Worm (Caenorhabditis elegans) whole organism, mixed stage, embryonic: ENCODE results near the gene jmjd-5.
"Not testable (repeated sequence)": the region's sequence is repeated elsewhere in the genome, so short reads cannot be mapped to it uniquely, and the experiment has no call there.

Experiments
- bed-3 ChIP-seq: fragments of 200-800 bp; sonication (Bioruptor generic); optimal IDR thresholded peaks from 3 replicates; lab custom pipeline; 2018; ENCODE audit warnings: mild to moderate bottlenecking, missing genetic modification characterization, moderate library complexity, missing compliant biosample characterization
- ceh-83 ChIP-seq: fragments of 200-800 bp; sonication (Bioruptor generic); optimal IDR thresholded peaks from 2 replicates; lab custom pipeline; 2018; ENCODE audit warnings: mild to moderate bottlenecking, missing genetic modification characterization, missing compliant biosample characterization
- ces-1 ChIP-seq: fragments of 150-350 bp; optimal IDR thresholded peaks from 2 replicates; lab custom pipeline; 2014; ENCODE audit warnings: missing biosample characterization, missing genetic modification reagents, missing genetic modification characterization
- drap-1 ChIP-seq: fragments of 200-800 bp; sonication (Bioruptor generic); optimal IDR thresholded peaks from 3 replicates; lab custom pipeline; 2018; ENCODE audit warnings: mild to moderate bottlenecking, missing genetic modification characterization, missing compliant biosample characterization
- elt-1 ChIP-seq: sonication (generic microtip); optimal IDR thresholded peaks from 2 replicates; lab custom pipeline; 2017; ENCODE audit warnings: missing genetic modification characterization, mild to moderate bottlenecking, missing compliant biosample characterization, antibody characterized with exemption, moderate library complexity, borderline replicate concordance; ENCODE audit not compliant: insufficient read depth
- flh-1 ChIP-seq: fragments of 200-800 bp; sonication (Bioruptor generic); optimal IDR thresholded peaks from 2 replicates; lab custom pipeline; 2018; ENCODE audit warnings: mild to moderate bottlenecking, missing genetic modification characterization, moderate library complexity, missing compliant biosample characterization
- hlh-1 ChIP-seq: fragments of 150-350 bp; optimal IDR thresholded peaks from 2 replicates; lab custom pipeline; 2014; ENCODE audit warnings: missing biosample characterization, missing genetic modification reagents, missing genetic modification characterization
- lin-13 ChIP-seq: fragments of 150-350 bp; optimal IDR thresholded peaks from 2 replicates; lab custom pipeline; 2014; ENCODE audit warnings: missing biosample characterization, missing genetic modification characterization
- lin-32 ChIP-seq: fragments of 200-800 bp; sonication (Bioruptor generic); optimal IDR thresholded peaks from 2 replicates; lab custom pipeline; 2018; ENCODE audit warnings: mild to moderate bottlenecking, missing genetic modification characterization, missing compliant biosample characterization
- mab-5 ChIP-seq: fragments of 150-350 bp; optimal IDR thresholded peaks from 2 replicates; lab custom pipeline; 2014; ENCODE audit warnings: missing biosample characterization, missing genetic modification characterization
- mep-1 ChIP-seq: fragments of 150-350 bp; optimal IDR thresholded peaks from 2 replicates; lab custom pipeline; 2017; ENCODE audit warnings: missing biosample characterization, missing genetic modification reagents, missing genetic modification characterization, inconsistent platforms
- nhr-2 ChIP-seq: fragments of 150-350 bp; optimal IDR thresholded peaks from 2 replicates; lab custom pipeline; 2014; ENCODE audit warnings: missing biosample characterization, missing genetic modification characterization
- nhr-28 ChIP-seq: fragments of 150-350 bp; optimal IDR thresholded peaks from 2 replicates; lab custom pipeline; 2014; ENCODE audit warnings: missing biosample characterization, missing genetic modification characterization
- nhr-76 ChIP-seq: sonication (generic microtip); optimal IDR thresholded peaks from 2 replicates; lab custom pipeline; 2017; ENCODE audit warnings: missing biosample characterization, missing genetic modification characterization
- pha-4 ChIP-seq: fragments of 150-350 bp; optimal IDR thresholded peaks from 2 replicates; lab custom pipeline; 2018; ENCODE audit warnings: missing biosample characterization, missing genetic modification reagents, missing genetic modification characterization
- snpc-4 ChIP-seq: fragments of 150-350 bp; optimal IDR thresholded peaks from 2 replicates; lab custom pipeline; 2014; ENCODE audit warnings: missing biosample characterization, missing genetic modification characterization
- sptf-1 ChIP-seq: sonication (generic microtip); optimal IDR thresholded peaks from 2 replicates; lab custom pipeline; 2017; ENCODE audit warnings: mild to moderate bottlenecking, missing genetic modification characterization, moderate library complexity, missing compliant biosample characterization
- tbx-8 ChIP-seq: fragments of 200-800 bp; sonication (Bioruptor generic); optimal IDR thresholded peaks from 2 replicates; lab custom pipeline; 2018; ENCODE audit warnings: mild to moderate bottlenecking, missing genetic modification characterization, moderate library complexity, missing compliant biosample characterization
- unc-120 ChIP-seq: sonication (generic microtip); optimal IDR thresholded peaks from 2 replicates; lab custom pipeline; 2017; ENCODE audit warnings: missing genetic modification characterization, missing compliant biosample characterization; ENCODE audit not compliant: poor library complexity, severe bottlenecking
- unc-39 ChIP-seq: fragments of 150-350 bp; optimal IDR thresholded peaks from 2 replicates; lab custom pipeline; 2014; ENCODE audit warnings: missing biosample characterization, missing genetic modification characterization
- unc-62 ChIP-seq: fragments of 150-350 bp; optimal IDR thresholded peaks from 2 replicates; lab custom pipeline; 2014; ENCODE audit warnings: missing biosample characterization, missing genetic modification reagents, missing genetic modification characterization
- zip-8 ChIP-seq: fragments of 150-350 bp; optimal IDR thresholded peaks from 2 replicates; lab custom pipeline; 2014; ENCODE audit warnings: missing biosample characterization, missing genetic modification characterization
- ztf-11 ChIP-seq: fragments of 150-350 bp; optimal IDR thresholded peaks from 2 replicates; lab custom pipeline; 2014; ENCODE audit warnings: missing biosample characterization, missing genetic modification characterization

jmjd-5 gene

DNA sequence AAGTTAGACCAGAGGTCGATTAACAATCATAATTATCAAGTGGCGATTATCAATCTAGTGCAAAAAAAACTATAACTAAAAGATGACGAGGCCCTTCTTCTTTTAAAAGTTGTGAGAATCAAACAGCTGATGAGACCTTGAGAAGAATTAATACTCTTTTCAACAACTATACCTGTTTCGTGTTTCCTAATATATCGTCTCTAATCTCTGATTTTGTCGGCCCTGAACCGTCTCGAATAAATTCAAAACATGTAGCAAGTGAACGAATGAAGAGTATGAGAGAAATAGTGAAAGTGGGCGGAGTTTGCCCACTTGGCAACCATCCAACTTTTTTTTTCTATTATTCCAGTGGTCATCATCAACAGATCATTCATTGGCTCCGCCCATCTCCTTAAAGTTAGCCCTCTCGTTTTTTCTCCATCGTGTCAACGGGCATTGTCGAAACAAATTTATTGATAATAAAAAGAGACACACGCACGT is 39.7 kb upstream of the jmjd-5 start, which contains the start of gene Y42A5A.1:
Gene Y42A5A.1 (plus strand): TSS at position 430 of the 480 bp plus-strand sequence.
- no peak for TF ChIP-seq pha-4 (tag; lab: Kevin White, UChicago)
- TF ChIP-seq nhr-2 (tag; lab: Kevin White, UChicago) = no peak
- no peak for TF ChIP-seq unc-62 (GFP tag; lab: Kevin White, UChicago)
- no peak for TF ChIP-seq drap-1 (GFP tag; lab: Kevin White, UChicago)
- no peak for TF ChIP-seq nhr-76
- TF ChIP-seq unc-39 (tag; lab: Kevin White, UChicago) = no peak
- no peak for TF ChIP-seq hlh-1 (tag; lab: Kevin White, UChicago)
- TF ChIP-seq lin-13 = no peak
- TF ChIP-seq snpc-4 (tag; lab: Kevin White, UChicago) = no peak
- TF ChIP-seq ces-1 = no peak
- TF ChIP-seq, all 35 proteins: peak for 0

DNA sequence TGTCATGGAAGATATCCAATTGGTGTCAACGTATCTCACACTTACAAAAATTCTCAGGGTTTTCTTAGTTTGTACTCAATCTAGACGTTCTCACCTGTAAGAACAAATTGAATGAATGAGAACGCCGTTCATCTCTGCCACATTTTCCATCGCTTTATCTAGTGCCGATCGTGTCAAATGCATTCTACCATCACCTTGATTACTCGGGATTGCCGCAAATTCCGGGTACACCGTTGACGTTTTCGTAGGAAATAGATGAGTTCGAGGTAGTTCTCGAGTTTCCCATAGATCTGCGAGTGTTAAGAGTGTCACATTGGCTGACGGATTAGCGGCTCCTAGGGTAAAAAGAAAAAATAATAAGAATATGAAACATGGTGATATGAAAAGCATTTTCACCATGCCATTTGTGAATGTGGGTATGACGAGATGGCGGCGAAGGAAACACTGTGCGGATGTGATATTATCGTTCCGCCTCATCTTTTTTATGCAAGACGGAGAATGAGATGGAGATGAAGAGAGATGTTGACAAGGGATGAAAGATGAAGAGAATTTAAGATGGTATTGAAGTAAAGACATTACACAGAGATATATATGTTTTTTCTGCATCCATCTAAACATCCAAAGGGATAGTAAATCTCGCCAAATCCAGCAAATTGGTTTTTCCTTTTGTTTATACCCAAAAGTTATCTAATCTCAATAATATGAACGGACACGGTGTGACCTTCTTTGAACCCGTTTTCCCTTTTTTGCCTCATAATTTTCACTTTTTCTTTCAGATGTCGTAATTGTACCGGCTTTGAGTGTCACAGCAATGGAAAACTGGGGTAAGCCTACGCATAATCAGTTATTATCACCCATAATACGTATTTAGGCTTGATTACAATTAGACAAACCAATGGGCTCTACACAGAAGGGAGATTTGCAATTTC is 33.9 kb upstream of the jmjd-5 start, which contains the start of gene lact-8:
Gene lact-8 (minus strand): TSS at position 445 of the 929 bp plus-strand sequence.
- TF ChIP-seq lin-32 (GFP tag; lab: Kevin White, UChicago) (no peak), tbx-8 (GFP tag; lab: Kevin White, UChicago) (no peak), elt-1 (peak; percentile 90)
- TF ChIP-seq, all 35 proteins: peak for 1

DNA sequence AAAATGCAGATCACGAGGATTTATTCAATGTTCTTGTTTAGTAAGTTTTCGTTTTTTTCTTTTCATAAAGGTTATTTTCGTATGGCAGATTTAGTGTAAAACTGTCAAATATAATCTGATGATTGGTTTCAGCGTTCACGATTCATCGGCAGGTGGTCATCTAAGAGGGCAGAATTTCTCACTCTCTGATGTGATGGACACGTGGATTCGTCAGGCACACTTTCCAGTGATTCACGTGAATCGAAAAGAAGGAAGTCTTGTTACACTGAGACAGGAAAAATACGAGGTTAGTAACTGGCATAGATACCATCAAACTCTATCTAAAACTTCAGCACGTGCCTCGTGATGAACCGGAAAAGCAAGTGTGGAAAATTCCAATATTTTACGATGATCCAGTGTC is 32.6 kb upstream of the jmjd-5 start:
- no peak for TF ChIP-seq unc-62 (GFP tag; lab: Kevin White, UChicago)
- TF ChIP-seq mep-1 (tag; lab: Kevin White, UChicago) = no peak
- TF ChIP-seq ces-1 = no peak

DNA sequence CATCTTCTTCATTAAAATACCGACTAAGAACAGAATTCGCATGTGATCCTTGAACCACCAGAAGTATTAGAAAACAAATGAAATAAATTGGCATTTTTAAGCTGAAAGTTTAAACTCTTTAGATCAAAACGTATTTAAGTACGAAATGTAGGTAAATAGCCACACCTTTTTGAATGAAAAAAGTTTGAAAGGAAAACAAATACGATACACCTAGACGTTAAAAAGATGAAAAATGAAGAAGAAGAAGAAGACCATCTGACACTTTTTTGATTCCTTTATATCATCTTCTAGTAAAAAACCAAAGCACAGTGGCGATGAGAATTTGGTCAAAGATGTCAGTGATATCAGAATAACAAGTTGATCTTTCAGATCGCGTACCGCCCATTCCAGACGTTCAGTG is 31.4 kb upstream of the jmjd-5 start, which contains the start of gene Y42A5A.3:
Gene Y42A5A.3 (minus strand): TSS at position 101 of the 400 bp plus-strand sequence.
- TF ChIP-seq bed-3 (GFP tag; lab: Kevin White, UChicago) (no peak), tbx-8 (GFP tag; lab: Kevin White, UChicago) (no peak), sptf-1 (no peak), zip-8 (tag; lab: Kevin White, UChicago) (no peak), pha-4 (tag; lab: Kevin White, UChicago) (no peak), lin-32 (GFP tag; lab: Kevin White, UChicago) (no peak), mab-5 (no peak), lin-13 (no peak), unc-120 (no peak), mep-1 (tag; lab: Kevin White, UChicago) (no peak), unc-62 (GFP tag; lab: Kevin White, UChicago) (no peak), drap-1 (GFP tag; lab: Kevin White, UChicago) (no peak), nhr-76 (no peak), nhr-28 (tag; lab: Kevin White, UChicago) (no peak), ces-1 (no peak)

DNA sequence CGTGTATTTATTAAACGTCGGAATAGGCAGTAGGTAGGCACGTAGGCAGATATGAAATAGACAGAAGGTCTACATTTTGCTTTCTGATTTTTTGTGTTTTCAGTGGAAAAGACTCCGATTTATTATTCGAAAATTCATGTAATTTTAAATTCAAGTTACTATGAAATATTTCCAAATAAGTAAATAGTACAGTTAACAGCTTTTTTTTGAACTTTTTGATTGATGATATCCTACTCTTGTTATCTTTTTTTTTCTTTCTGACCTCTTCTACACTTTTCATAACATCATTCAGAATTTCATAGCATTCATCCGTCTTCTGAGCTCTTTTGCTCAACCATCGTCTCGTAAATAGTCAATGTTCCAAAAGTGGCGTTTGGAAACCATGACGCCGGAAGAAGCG is 28.7 kb upstream of the jmjd-5 start, which contains the start of gene cdkl-1:
Gene cdkl-1 (plus strand): TSS at position 301 of the 400 bp plus-strand sequence.
- TF ChIP-seq flh-1 (GFP tag; lab: Kevin White, UChicago) (no peak), unc-39 (tag; lab: Kevin White, UChicago) (no peak), unc-62 (GFP tag; lab: Kevin White, UChicago) (no peak), elt-1 (no peak), ztf-11 (tag; lab: Kevin White, UChicago) (no peak)

DNA sequence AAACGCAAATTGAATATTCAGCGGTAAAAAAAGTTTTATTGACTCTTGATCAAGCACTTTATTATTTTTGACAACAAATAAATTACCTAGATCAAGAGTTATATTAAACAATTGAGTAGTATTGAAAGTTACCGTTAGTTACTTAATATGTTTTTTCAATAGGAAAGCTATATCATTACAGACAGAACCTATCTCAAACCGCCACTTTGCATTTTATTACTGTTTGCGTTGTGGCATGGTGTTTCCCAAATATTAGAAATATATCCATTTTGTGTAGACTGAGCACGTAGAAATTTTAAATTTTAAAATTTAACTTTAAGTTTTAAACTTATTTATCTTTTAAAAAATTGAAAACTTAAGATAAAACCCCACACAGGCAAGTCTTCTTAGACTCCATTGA is 22.9 kb upstream of the jmjd-5 start:
- TF ChIP-seq mab-5 = no peak
- TF ChIP-seq nhr-76 = no peak
- no peak for TF ChIP-seq unc-120
- TF ChIP-seq ceh-83 = no peak
- TF ChIP-seq zip-8 (tag; lab: Kevin White, UChicago) = no peak
- TF ChIP-seq lin-32 (GFP tag; lab: Kevin White, UChicago) = no peak
- TF ChIP-seq, all 35 proteins: peak for 0

DNA sequence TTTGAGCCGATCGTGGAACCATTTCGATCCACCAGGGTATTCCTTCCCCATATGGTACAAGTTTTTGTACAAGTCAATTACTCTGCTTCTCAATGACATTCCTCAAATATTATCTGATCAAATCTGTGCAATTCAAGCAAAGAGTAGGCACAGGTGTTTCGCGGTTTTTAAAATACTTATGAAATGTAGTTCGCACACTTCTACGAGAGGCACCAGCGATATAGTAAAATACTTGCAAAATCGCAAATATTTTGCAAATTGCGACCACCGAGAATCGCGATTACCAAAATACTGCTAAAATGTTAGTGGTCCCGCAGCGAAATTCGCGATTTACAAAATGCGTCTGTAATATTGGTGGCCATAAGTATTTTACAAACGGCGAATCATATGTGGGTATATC is 17.6 kb upstream of the jmjd-5 start, which contains the start of gene Y42A5A.5:
Gene Y42A5A.5 (minus strand): TSS at position 101 of the 400 bp plus-strand sequence.
- not testable (repeated sequence) for TF ChIP-seq ceh-83; bed-3 (GFP tag; lab: Kevin White, UChicago); hlh-1 (tag; lab: Kevin White, UChicago)
